Worm (Caenorhabditis elegans) whole organism, L4/young adult: Measurements from ENCODE around the gene srv-9.

Source experiments
- W03F9.2 ChIP-seq: fragments of 150-350 bp; optimal IDR thresholded peaks from 2 replicates; lab custom pipeline; 2014; ENCODE audit warnings: missing biosample characterization, missing genetic modification characterization
- dao-5 ChIP-seq: sonication (generic microtip); optimal IDR thresholded peaks from 2 replicates; lab custom pipeline; 2016; ENCODE audit warnings: missing genotype, missing genetic modification characterization, moderate library complexity, missing compliant biosample characterization
- him-1 ChIP-seq: sonication (generic microtip); optimal IDR thresholded peaks from 2 replicates; lab custom pipeline; 2016; ENCODE audit warnings: missing genotype, missing genetic modification reagents, missing genetic modification characterization, missing compliant biosample characterization

- TF ChIP-seq him-1 (tag; lab: Kevin White, UChicago) (no peak), dao-5 (tag; lab: Kevin White, UChicago) (no peak), W03F9.2 (tag; lab: Kevin White, UChicago) (no peak)
Measured at ce11 chrV:13459323-13459722, 36.4 kb upstream of the srv-9 start, which contains the start of gene bath-39.
